Fruit fly (Drosophila melanogaster) whole organism, prepupa: Measurements from ENCODE around the gene wdn.

ENCODE experiments used
- Blimp-1 ChIP-seq: fragments of 200-800 bp; sonication (Bioruptor generic); optimal IDR thresholded peaks from 3 replicates; lab custom pipeline; 2017; ENCODE audit warnings: missing biosample characterization, missing genetic modification characterization, mild to moderate bottlenecking, moderate library complexity, missing genetic modification reagents
- CG10631 ChIP-seq: fragments of 200-800 bp; sonication (Bioruptor generic); optimal IDR thresholded peaks from 2 replicates; lab custom pipeline; 2016; ENCODE audit warnings: missing biosample characterization, missing genetic modification characterization
- CG11294 ChIP-seq: fragments of 200-800 bp; sonication (Bioruptor generic); IDR thresholded peaks from 2 replicates; pipeline ENCODE4 v1.3.6; 2022; ENCODE audit warnings: missing biosample characterization, missing genetic modification characterization
- CG15336 ChIP-seq: fragments of 200-800 bp; sonication (Bioruptor generic); IDR thresholded peaks from 2 replicates; pipeline ENCODE4 v1.3.6; 2022; ENCODE audit warnings: missing biosample characterization, missing genetic modification characterization
- CG1621 ChIP-seq: fragments of 200-800 bp; sonication (Bioruptor generic); optimal IDR thresholded peaks from 3 replicates; lab custom pipeline; 2018; ENCODE audit warnings: missing biosample characterization, mild to moderate bottlenecking, missing genetic modification characterization
- CG16779 ChIP-seq: fragments of 200-800 bp; sonication (Bioruptor generic); optimal IDR thresholded peaks from 3 replicates; lab custom pipeline; 2017; ENCODE audit warnings: missing biosample characterization, mild to moderate bottlenecking, missing genetic modification characterization
- CG3032 ChIP-seq: fragments of 200-800 bp; optimal IDR thresholded peaks from 2 replicates; lab custom pipeline; 2019; ENCODE audit warnings: missing biosample characterization, mild to moderate bottlenecking, missing genetic modification characterization, moderate library complexity
- CG31627 ChIP-seq: fragments of 200-800 bp; sonication (Bioruptor generic); optimal IDR thresholded peaks from 3 replicates; lab custom pipeline; 2016; ENCODE audit warnings: missing biosample characterization, missing genetic modification characterization
- CG32006 ChIP-seq: fragments of 200-800 bp; sonication (Bioruptor generic); optimal IDR thresholded peaks from 3 replicates; lab custom pipeline; 2017; ENCODE audit warnings: missing biosample characterization, mild to moderate bottlenecking, missing genetic modification characterization
- CG34406 ChIP-seq: fragments of 200-800 bp; sonication (Bioruptor generic); optimal IDR thresholded peaks from 3 replicates; lab custom pipeline; 2016; ENCODE audit warnings: missing biosample characterization, missing genetic modification characterization
- CG3919 ChIP-seq: fragments of 200-800 bp; sonication (Bioruptor generic); optimal IDR thresholded peaks from 3 replicates; lab custom pipeline; 2016; ENCODE audit warnings: missing biosample characterization, missing genetic modification characterization
- CG6163 ChIP-seq: fragments of 200-800 bp; sonication (Bioruptor generic); IDR thresholded peaks from 3 replicates; pipeline ENCODE4 v1.3.6; 2022; ENCODE audit warnings: missing biosample characterization, missing genetic modification characterization
- CG6276 ChIP-seq: fragments of 200-800 bp; sonication (Bioruptor generic); optimal IDR thresholded peaks from 2 replicates; lab custom pipeline; 2017; ENCODE audit warnings: missing biosample characterization, mild to moderate bottlenecking, missing genetic modification characterization
- CG6808 ChIP-seq: fragments of 200-800 bp; sonication (Bioruptor generic); optimal IDR thresholded peaks from 3 replicates; lab custom pipeline; 2017; ENCODE audit warnings: missing biosample characterization, missing genetic modification characterization, mild to moderate bottlenecking, moderate library complexity, missing genetic modification reagents
- CG7368 ChIP-seq: fragments of 200-800 bp; sonication (Bioruptor generic); optimal IDR thresholded peaks from 3 replicates; lab custom pipeline; 2016; ENCODE audit warnings: missing biosample characterization, missing genetic modification characterization
- CG8632 ChIP-seq: fragments of 200-800 bp; sonication (Bioruptor generic); optimal IDR thresholded peaks from 3 replicates; lab custom pipeline; 2016; ENCODE audit warnings: missing biosample characterization, missing genetic modification characterization
- CG9139 ChIP-seq: fragments of 200-800 bp; sonication (Bioruptor generic); optimal IDR thresholded peaks from 3 replicates; lab custom pipeline; 2017; ENCODE audit warnings: missing biosample characterization, mild to moderate bottlenecking, missing genetic modification characterization
- Eip75B ChIP-seq: fragments of 200-800 bp; sonication (Bioruptor generic); optimal IDR thresholded peaks from 3 replicates; lab custom pipeline; 2016; ENCODE audit warnings: missing biosample characterization, missing genetic modification characterization
- Eip78C ChIP-seq: fragments of 200-800 bp; sonication (Bioruptor generic); peaks from one replicate; lab custom pipeline; 2016; ENCODE audit warnings: missing biosample characterization, missing genetic modification characterization
- Eip93F ChIP-seq: fragments of 200-800 bp; sonication (Bioruptor generic); optimal IDR thresholded peaks from 2 replicates; lab custom pipeline; 2016; ENCODE audit warnings: missing biosample characterization, mild to moderate bottlenecking, missing genetic modification characterization
- Ets21C ChIP-seq: fragments of 200-800 bp; sonication (Bioruptor generic); optimal IDR thresholded peaks from 3 replicates; lab custom pipeline; 2016; ENCODE audit warnings: missing biosample characterization, missing genetic modification characterization
- Ets96B ChIP-seq: fragments of 200-800 bp; optimal IDR thresholded peaks from 2 replicates; lab custom pipeline; 2019; ENCODE audit warnings: missing biosample characterization, mild to moderate bottlenecking, missing genetic modification characterization, moderate library complexity
- Gug ChIP-seq: fragments of 200-800 bp; sonication (Bioruptor generic); IDR thresholded peaks from 2 replicates; pipeline ENCODE4 v1.3.6; 2022; ENCODE audit warnings: missing biosample characterization, missing genetic modification characterization
- Hr38 ChIP-seq: sonication (Bioruptor generic); optimal IDR thresholded peaks from 2 replicates; lab custom pipeline; 2016; ENCODE audit warnings: missing biosample characterization, missing genetic modification characterization
- Hr39 ChIP-seq: fragments of 200-800 bp; sonication (Bioruptor generic); optimal IDR thresholded peaks from 2 replicates; lab custom pipeline; 2016; ENCODE audit warnings: missing biosample characterization, missing genetic modification characterization
- Lpt ChIP-seq: fragments of 200-800 bp; sonication (Bioruptor generic); optimal IDR thresholded peaks from 3 replicates; lab custom pipeline; 2016; ENCODE audit warnings: missing biosample characterization, missing genetic modification characterization
- Met ChIP-seq: fragments of 200-800 bp; sonication (Bioruptor generic); optimal IDR thresholded peaks from 3 replicates; lab custom pipeline; 2016; ENCODE audit warnings: missing biosample characterization, missing genetic modification characterization
- OdsH ChIP-seq: fragments of 200-800 bp; sonication (Bioruptor generic); optimal IDR thresholded peaks from 3 replicates; lab custom pipeline; 2016; ENCODE audit warnings: missing biosample characterization, missing genetic modification characterization
- Sox102F ChIP-seq: fragments of 200-800 bp; sonication (Bioruptor generic); optimal IDR thresholded peaks from 2 replicates; lab custom pipeline; 2016; ENCODE audit warnings: missing biosample characterization, mild to moderate bottlenecking, missing genetic modification characterization
- Sox14 ChIP-seq: fragments of 200-800 bp; sonication (Bioruptor generic); optimal IDR thresholded peaks from 3 replicates; lab custom pipeline; 2016; ENCODE audit warnings: missing biosample characterization, missing genetic modification characterization
- Sox15 ChIP-seq: fragments of 200-800 bp; sonication (Bioruptor generic); optimal IDR thresholded peaks from 3 replicates; lab custom pipeline; 2016; ENCODE audit warnings: missing biosample characterization, missing genetic modification characterization
- achi ChIP-seq: fragments of 200-800 bp; sonication (Bioruptor generic); optimal IDR thresholded peaks from 3 replicates; lab custom pipeline; 2016; ENCODE audit warnings: missing biosample characterization, missing genetic modification characterization
- cyc ChIP-seq: fragments of 200-800 bp; sonication (Bioruptor generic); optimal IDR thresholded peaks from 3 replicates; lab custom pipeline; 2016; ENCODE audit warnings: missing biosample characterization, missing genetic modification characterization
- dsx ChIP-seq: fragments of 200-800 bp; optimal IDR thresholded peaks from 3 replicates; lab custom pipeline; 2019; ENCODE audit warnings: missing biosample characterization, mild to moderate bottlenecking, missing genetic modification characterization, moderate library complexity; ENCODE audit not compliant: poor library complexity, severe bottlenecking
- esn ChIP-seq: fragments of 200-800 bp; sonication (Bioruptor generic); optimal IDR thresholded peaks from 2 replicates; lab custom pipeline; 2016; ENCODE audit warnings: missing biosample characterization, mild to moderate bottlenecking, missing genetic modification characterization, moderate library complexity
- fd59A ChIP-seq: fragments of 200-800 bp; sonication (Bioruptor generic); optimal IDR thresholded peaks from 2 replicates; lab custom pipeline; 2017; ENCODE audit warnings: missing biosample characterization, mild to moderate bottlenecking, missing genetic modification characterization, missing genetic modification reagents
- fkh ChIP-seq: fragments of 200-800 bp; sonication (Bioruptor generic); optimal IDR thresholded peaks from 3 replicates; lab custom pipeline; 2017; ENCODE audit warnings: missing biosample characterization, mild to moderate bottlenecking, missing genetic modification characterization, moderate library complexity
- net ChIP-seq: fragments of 200-800 bp; sonication (Bioruptor generic); optimal IDR thresholded peaks from 3 replicates; lab custom pipeline; 2016; ENCODE audit warnings: missing biosample characterization, missing genetic modification characterization
- pdm3 ChIP-seq: fragments of 200-800 bp; sonication (Bioruptor generic); optimal IDR thresholded peaks from 3 replicates; lab custom pipeline; 2016; ENCODE audit warnings: missing biosample characterization, missing genetic modification characterization
- salr ChIP-seq, 2 experiments: fragments of 200-800 bp; sonication (Bioruptor generic); optimal IDR thresholded peaks; 3 replicates each; lab custom pipeline; 2016 to 2018; ENCODE audit warnings: missing biosample characterization in 2 of 2, missing genetic modification characterization in 2 of 2, mild to moderate bottlenecking in 1 of 2
- spab ChIP-seq: fragments of 200-800 bp; sonication (Bioruptor generic); optimal IDR thresholded peaks from 2 replicates; lab custom pipeline; 2017; ENCODE audit warnings: missing biosample characterization, mild to moderate bottlenecking, missing genetic modification characterization, missing genetic modification reagents
- ss ChIP-seq, 2 experiments: fragments of 200-800 bp; sonication (Bioruptor generic); optimal IDR thresholded peaks; 2 replicates in 1 of 2; 3 replicates in 1 of 2; lab custom pipeline; 2017 to 2018; ENCODE audit warnings: mild to moderate bottlenecking in 2 of 2, missing biosample characterization in 2 of 2, missing genetic modification characterization in 2 of 2, moderate library complexity in 1 of 2
- svp ChIP-seq: fragments of 200-800 bp; sonication (Bioruptor generic); peaks from one replicate; lab custom pipeline; 2016; ENCODE audit warnings: missing biosample characterization, missing genetic modification characterization
- topi ChIP-seq: fragments of 200-800 bp; sonication (Bioruptor generic); optimal IDR thresholded peaks from 3 replicates; lab custom pipeline; 2016; ENCODE audit warnings: missing biosample characterization, missing genetic modification characterization
- vri ChIP-seq: fragments of 200-800 bp; sonication (Bioruptor generic); optimal IDR thresholded peaks from 3 replicates; lab custom pipeline; 2016; ENCODE audit warnings: missing biosample characterization, mild to moderate bottlenecking, missing genetic modification characterization

wdn gene

DNA sequence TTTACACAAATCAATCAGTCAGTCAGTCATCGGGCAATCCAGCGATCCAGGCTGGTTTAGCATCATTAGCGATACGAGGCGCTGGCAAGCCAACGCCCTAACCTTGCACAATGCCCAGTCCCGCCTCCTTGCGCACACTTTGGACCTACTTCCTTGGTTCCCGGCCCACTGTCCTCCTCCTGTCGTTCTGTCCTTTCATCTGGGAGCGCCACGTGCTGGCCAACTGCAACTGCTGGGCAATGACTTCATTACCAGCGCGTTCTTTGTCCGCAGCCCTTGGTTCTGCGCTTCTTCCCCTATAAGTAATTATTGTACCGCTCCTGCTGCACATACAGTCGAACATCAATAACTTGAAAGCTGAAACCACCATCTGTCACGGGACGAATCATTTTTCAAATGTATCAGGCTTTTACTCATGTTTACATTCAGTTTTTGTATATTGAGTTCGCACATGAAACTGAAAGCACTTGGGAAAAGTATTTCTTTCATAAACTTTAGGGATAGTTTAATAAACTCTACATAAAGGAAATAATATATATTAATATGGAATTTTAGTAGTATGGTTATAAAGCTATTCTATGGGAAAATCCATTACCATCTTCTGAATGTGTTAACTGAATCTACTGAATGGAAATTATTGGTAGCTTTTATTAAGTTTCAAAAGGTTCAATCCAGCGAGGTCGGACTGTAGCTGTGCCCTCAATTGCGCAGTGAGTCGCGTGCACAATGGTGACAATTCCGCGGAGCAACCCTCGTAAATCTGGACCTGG lies 36.6 kb upstream of the wdn start (continued):
- TF ChIP-seq CG32006, result peak; percentile 49
- no peak for TF ChIP-seq CG6163 (GFP tag; lab: Robert Waterston, UW)
- no peak for TF ChIP-seq Eip93F (GFP tag; lab: Kevin White, UChicago)
- TF ChIP-seq spab, result peak; percentile 53
- peak; percentile 57 for TF ChIP-seq CG10631 (GFP tag; lab: Kevin White, UChicago)
- TF ChIP-seq Sox14, result peak; percentile 12
- peak; percentile 3 for TF ChIP-seq fd59A (GFP tag; lab: Kevin White, UChicago)
- TF ChIP-seq fkh (GFP tag; lab: Kevin White, UChicago), result no peak
- TF ChIP-seq CG1621 (tag; lab: Kevin White, UChicago), result no peak
- TF ChIP-seq Lpt (GFP tag; lab: Kevin White, UChicago), result no peak
- peak; percentile 48 for TF ChIP-seq achi (GFP tag; lab: Kevin White, UChicago)
- TF ChIP-seq Hr39, result peak; percentile 17
- TF ChIP-seq CG8632 (GFP tag; lab: Kevin White, UChicago), result peak; percentile 21
- TF ChIP-seq CG3032, result peak; percentile 63
- TF ChIP-seq CG6276, result no peak
- peak; percentile 18 for TF ChIP-seq Sox15
- TF ChIP-seq esn, result peak; percentile 59
- TF ChIP-seq CG34406 (GFP tag; lab: Kevin White, UChicago), result peak; percentile 59
- TF ChIP-seq CG7368 (GFP tag; lab: Kevin White, UChicago), result peak; percentile 27
- peak; percentile 42 for TF ChIP-seq pdm3 (GFP tag; lab: Kevin White, UChicago)
- TF ChIP-seq net (GFP tag; lab: Kevin White, UChicago), result peak; percentile 50
- peak in 1 of 2 experiments; percentile 17 for TF ChIP-seq salr (GFP tag; optimal IDR thresholded peaks at IDR 0.05; lab: Kevin White, UChicago)
- no peak for TF ChIP-seq CG15336 (GFP tag; lab: Robert Waterston, UW)
- peak; percentile 69 for TF ChIP-seq CG6808 (GFP tag; lab: Kevin White, UChicago)
- TF ChIP-seq Gug (GFP tag; lab: Robert Waterston, UW), result no peak
- TF ChIP-seq Eip75B (GFP tag; lab: Kevin White, UChicago), result no peak
- TF ChIP-seq CG9139 (GFP tag; lab: Kevin White, UChicago), result peak; percentile 27
- TF ChIP-seq CG11294 (GFP tag; lab: Robert Waterston, UW), result no peak
- peak; percentile 6 for TF ChIP-seq Sox102F (GFP tag; lab: Kevin White, UChicago)
- TF ChIP-seq ss (GFP tag; optimal IDR thresholded peaks at IDR 0.05; lab: Kevin White, UChicago), result peak; percentile 3 to 63

- TF ChIP-seq Ets21C (GFP tag; lab: Kevin White, UChicago) (peak; percentile 16), Eip78C (GFP tag; lab: Kevin White, UChicago) (peak; percentile 88), OdsH (GFP tag; lab: Kevin White, UChicago) (peak; percentile 72), dsx (GFP tag; lab: Kevin White, UChicago) (peak; percentile 67), Sox14 (peak; percentile 64), spab (peak; percentile 82), CG10631 (GFP tag; lab: Kevin White, UChicago) (peak; percentile 57), Gug (GFP tag; lab: Robert Waterston, UW) (peak; percentile 50), CG3919 (GFP tag; lab: Kevin White, UChicago) (peak; percentile 74), Hr38 (GFP tag; lab: Kevin White, UChicago) (no peak), Lpt (GFP tag; lab: Kevin White, UChicago) (peak; percentile 47), CG6808 (GFP tag; lab: Kevin White, UChicago) (peak; percentile 88), cyc (peak; percentile 14), achi (GFP tag; lab: Kevin White, UChicago) (peak; percentile 66), vri (GFP tag; lab: Kevin White, UChicago) (no peak), CG1621 (tag; lab: Kevin White, UChicago) (peak; percentile 73), CG15336 (GFP tag; lab: Robert Waterston, UW) (peak; percentile 62), CG6276 (peak; percentile 92), pdm3 (GFP tag; lab: Kevin White, UChicago) (peak; percentile 67), esn (peak; percentile 44), fd59A (GFP tag; lab: Kevin White, UChicago) (peak; percentile 62), CG31627 (GFP tag; lab: Kevin White, UChicago) (peak; percentile 29), CG8632 (GFP tag; lab: Kevin White, UChicago) (peak; percentile 60), CG3032 (peak; percentile 75), Met (peak; percentile 16), CG34406 (GFP tag; lab: Kevin White, UChicago) (peak; percentile 46), topi (GFP tag; lab: Kevin White, UChicago) (peak; percentile 59), svp (GFP tag; lab: Kevin White, UChicago) (peak; percentile 80), Blimp-1 (GFP tag; lab: Kevin White, UChicago) (peak; percentile 6), CG16779 (tag; lab: Kevin White, UChicago) (peak; percentile 66), Ets96B (tag; lab: Kevin White, UChicago) (peak; percentile 75), CG6163 (GFP tag; lab: Robert Waterston, UW) (peak; percentile 86)
Measured at dm6 chr3R:28846877-28847529, 35.9 kb upstream of the wdn start.
